Fruit fly (Drosophila melanogaster) whole organism, embryonic: ENCODE data around the gene CG43401.

Experiments
- ATbp ChIP-seq: fragments of 200-800 bp; sonication (Bioruptor generic); optimal IDR thresholded peaks from 2 replicates; lab custom pipeline; 2017; ENCODE audit warnings: missing biosample characterization, mild to moderate bottlenecking, missing genetic modification characterization, missing genetic modification reagents
- Antp ChIP-seq: fragments of 200-800 bp; sonication (Bioruptor generic); optimal IDR thresholded peaks from 3 replicates; lab custom pipeline; 2016; ENCODE audit warnings: missing biosample characterization, missing genetic modification characterization
- Atf3 ChIP-seq: fragments of 200-800 bp; sonication (Bioruptor generic); optimal IDR thresholded peaks from 3 replicates; lab custom pipeline; 2016; ENCODE audit warnings: missing biosample characterization, missing genetic modification characterization
- Bdp1 ChIP-seq: fragments of 200-800 bp; sonication (Bioruptor generic); optimal IDR thresholded peaks from 3 replicates; lab custom pipeline; 2016; ENCODE audit warnings: missing biosample characterization, missing genetic modification characterization
- Bteb2 ChIP-seq: fragments of 200-800 bp; sonication (Bioruptor generic); optimal IDR thresholded peaks from 2 replicates; lab custom pipeline; 2016; ENCODE audit warnings: missing biosample characterization, missing genetic modification characterization
- CG10959 ChIP-seq: fragments of 200-800 bp; sonication (Bioruptor generic); IDR thresholded peaks from 2 replicates; pipeline ENCODE4 v1.3.6; 2022; ENCODE audit warnings: missing biosample characterization, missing genetic modification characterization
- CG10979 ChIP-seq: fragments of 200-800 bp; sonication (Bioruptor generic); optimal IDR thresholded peaks from 2 replicates; lab custom pipeline; 2018; ENCODE audit warnings: missing biosample characterization, mild to moderate bottlenecking, missing genetic modification characterization, moderate library complexity
- CG15073 ChIP-seq: fragments of 200-800 bp; sonication (Bioruptor generic); optimal IDR thresholded peaks from 2 replicates; lab custom pipeline; 2016; ENCODE audit warnings: missing biosample characterization, missing genetic modification characterization
- CG1529 ChIP-seq: fragments of 200-800 bp; sonication (Bioruptor generic); optimal IDR thresholded peaks from 3 replicates; lab custom pipeline; 2018; ENCODE audit warnings: missing biosample characterization, missing genetic modification characterization
- CG17568 ChIP-seq: fragments of 200-800 bp; sonication (Bioruptor generic); optimal IDR thresholded peaks from 2 replicates; lab custom pipeline; 2018; ENCODE audit warnings: missing biosample characterization, mild to moderate bottlenecking, missing genetic modification characterization, moderate library complexity
- CG2116 ChIP-seq: fragments of 200-800 bp; sonication (Bioruptor generic); optimal IDR thresholded peaks from 3 replicates; lab custom pipeline; 2018; ENCODE audit warnings: missing biosample characterization, mild to moderate bottlenecking, missing genetic modification characterization
- CG2678 ChIP-seq: fragments of 200-800 bp; sonication (Bioruptor generic); optimal IDR thresholded peaks from 3 replicates; lab custom pipeline; 2019; ENCODE audit warnings: missing biosample characterization, mild to moderate bottlenecking, missing genetic modification characterization, moderate library complexity
- CG30020 ChIP-seq: fragments of 200-800 bp; optimal IDR thresholded peaks from 2 replicates; lab custom pipeline; 2019; ENCODE audit warnings: missing biosample characterization, mild to moderate bottlenecking, missing genetic modification characterization, moderate library complexity
- CG3163 ChIP-seq: fragments of 200-800 bp; sonication (Bioruptor generic); optimal IDR thresholded peaks from 3 replicates; lab custom pipeline; 2016; ENCODE audit warnings: missing biosample characterization, missing genetic modification characterization
- CG33557 ChIP-seq: fragments of 200-800 bp; sonication (Bioruptor generic); optimal IDR thresholded peaks from 2 replicates; lab custom pipeline; 2019; ENCODE audit warnings: missing biosample characterization, mild to moderate bottlenecking, missing genetic modification characterization, moderate library complexity
- CG4424 ChIP-seq: fragments of 200-800 bp; sonication (Bioruptor generic); optimal IDR thresholded peaks from 3 replicates; lab custom pipeline; 2016; ENCODE audit warnings: missing biosample characterization, missing genetic modification characterization
- CG7357 ChIP-seq: fragments of 200-800 bp; sonication (Bioruptor generic); IDR thresholded peaks from 3 replicates; pipeline ENCODE4 v1.3.6; 2022; ENCODE audit warnings: missing biosample characterization, missing genetic modification characterization
- CG7839 ChIP-seq: fragments of 200-800 bp; sonication (Bioruptor generic); optimal IDR thresholded peaks from 3 replicates; lab custom pipeline; 2018; ENCODE audit warnings: missing biosample characterization, mild to moderate bottlenecking, missing genetic modification characterization, moderate library complexity
- CG8089 ChIP-seq: fragments of 200-800 bp; sonication (Bioruptor generic); optimal IDR thresholded peaks from 3 replicates; lab custom pipeline; 2016; ENCODE audit warnings: missing biosample characterization, missing genetic modification characterization
- CG8388 ChIP-seq: fragments of 200-800 bp; sonication (Bioruptor generic); optimal IDR thresholded peaks from 2 replicates; lab custom pipeline; 2019; ENCODE audit warnings: missing biosample characterization, mild to moderate bottlenecking, missing genetic modification characterization, moderate library complexity
- CG8924 ChIP-seq: fragments of 200-800 bp; optimal IDR thresholded peaks from 3 replicates; lab custom pipeline; 2019; ENCODE audit warnings: missing biosample characterization, mild to moderate bottlenecking, missing genetic modification characterization, moderate library complexity
- CG9609 ChIP-seq: fragments of 200-800 bp; sonication (Bioruptor generic); optimal IDR thresholded peaks from 3 replicates; lab custom pipeline; 2016; ENCODE audit warnings: missing biosample characterization, missing genetic modification characterization
- CG9727 ChIP-seq: fragments of 200-800 bp; sonication (Bioruptor generic); optimal IDR thresholded peaks from 3 replicates; lab custom pipeline; 2017; ENCODE audit warnings: missing biosample characterization, mild to moderate bottlenecking, missing genetic modification characterization
- CG9817 ChIP-seq: fragments of 200-800 bp; sonication (Bioruptor generic); optimal IDR thresholded peaks from 2 replicates; lab custom pipeline; 2018; ENCODE audit warnings: missing biosample characterization, mild to moderate bottlenecking, missing genetic modification characterization, moderate library complexity
- CG9876 ChIP-seq: fragments of 200-800 bp; sonication (Bioruptor generic); optimal IDR thresholded peaks from 2 replicates; lab custom pipeline; 2016; ENCODE audit warnings: missing biosample characterization, missing genetic modification characterization
- CoRest ChIP-seq: fragments of 200-800 bp; sonication (Bioruptor generic); optimal IDR thresholded peaks from 3 replicates; lab custom pipeline; 2018; ENCODE audit warnings: missing biosample characterization, mild to moderate bottlenecking, missing genetic modification characterization, moderate library complexity
- Ets97D ChIP-seq: fragments of 200-800 bp; sonication (Bioruptor generic); optimal IDR thresholded peaks from 3 replicates; lab custom pipeline; 2016; ENCODE audit warnings: missing biosample characterization, missing genetic modification characterization
- HLH54F ChIP-seq: fragments of 200-800 bp; sonication (Bioruptor generic); optimal IDR thresholded peaks from 3 replicates; lab custom pipeline; 2016; ENCODE audit warnings: missing biosample characterization, missing genetic modification characterization
- Hsf ChIP-seq: fragments of 200-800 bp; sonication (Bioruptor generic); optimal IDR thresholded peaks from 3 replicates; lab custom pipeline; 2016; ENCODE audit warnings: missing biosample characterization, missing genetic modification characterization
- NC2α ChIP-seq: fragments of 200-800 bp; sonication (Bioruptor generic); optimal IDR thresholded peaks from 2 replicates; lab custom pipeline; 2016; ENCODE audit warnings: missing biosample characterization, missing genetic modification characterization
- NC2β ChIP-seq: fragments of 200-800 bp; sonication (Bioruptor generic); optimal IDR thresholded peaks from 2 replicates; lab custom pipeline; 2016; ENCODE audit warnings: missing biosample characterization, missing genetic modification characterization
- NfI ChIP-seq: fragments of 200-800 bp; sonication (Bioruptor generic); optimal IDR thresholded peaks from 3 replicates; lab custom pipeline; 2018; ENCODE audit warnings: missing biosample characterization, mild to moderate bottlenecking, missing genetic modification characterization, moderate library complexity
- Pdp1 ChIP-seq, 2 experiments: fragments of 200-800 bp; sonication (Bioruptor generic); optimal IDR thresholded peaks; 3 replicates each; lab custom pipeline; 2016; ENCODE audit warnings: missing biosample characterization in 2 of 2, missing genetic modification characterization in 2 of 2, mild to moderate bottlenecking in 1 of 2, moderate library complexity in 1 of 2
- Poxn ChIP-seq: fragments of 200-800 bp; sonication (Bioruptor generic); IDR thresholded peaks from 2 replicates; pipeline ENCODE4 v1.3.6; 2022; ENCODE audit warnings: missing biosample characterization, missing genetic modification characterization
- Sox102F ChIP-seq: fragments of 200-800 bp; sonication (Bioruptor generic); optimal IDR thresholded peaks from 2 replicates; lab custom pipeline; 2018; ENCODE audit warnings: missing biosample characterization, mild to moderate bottlenecking, missing genetic modification characterization, moderate library complexity
- Trl ChIP-seq, 3 experiments: fragments of >200 bp in 2 of 3; fragments of 200-800 bp in 1 of 3; sonication (Bioruptor generic) in 1 of 3; optimal IDR thresholded peaks; 2 replicates in 1 of 3; 3 replicates in 2 of 3; lab custom pipeline; 2016 to 2017; ENCODE audit warnings: missing biosample characterization in 1 of 3, missing genetic modification characterization in 1 of 3
- ara ChIP-seq: fragments of 200-800 bp; sonication (Bioruptor generic); IDR thresholded peaks from 2 replicates; pipeline ENCODE4 v1.3.6; 2022; ENCODE audit warnings: missing biosample characterization, missing genetic modification characterization
- chif ChIP-seq, 2 experiments: fragments of 200-800 bp; sonication (Bioruptor generic); optimal IDR thresholded peaks; 3 replicates each; lab custom pipeline; 2016; ENCODE audit warnings: missing biosample characterization in 2 of 2, missing genetic modification characterization in 2 of 2
- chn ChIP-seq: fragments of 200-800 bp; sonication (Bioruptor generic); optimal IDR thresholded peaks from 2 replicates; lab custom pipeline; 2016; ENCODE audit warnings: missing biosample characterization, missing genetic modification characterization
- esg ChIP-seq: fragments of 200-800 bp; sonication (Bioruptor generic); conservative IDR thresholded peaks from 2 replicates; pipeline ENCODE4 v1.3.6; 2022; ENCODE audit warnings: missing biosample characterization, missing genetic modification characterization
- ewg ChIP-seq: fragments of 200-800 bp; sonication (Bioruptor generic); optimal IDR thresholded peaks from 3 replicates; lab custom pipeline; 2017; ENCODE audit warnings: mild to moderate bottlenecking, missing biosample characterization, missing genetic modification reagents, missing genetic modification characterization
- lbe ChIP-seq: fragments of 200-800 bp; sonication (Bioruptor generic); optimal IDR thresholded peaks from 2 replicates; lab custom pipeline; 2016; ENCODE audit warnings: missing biosample characterization, mild to moderate bottlenecking, missing genetic modification characterization
- lilli ChIP-seq: fragments of 200-800 bp; sonication (Bioruptor generic); optimal IDR thresholded peaks from 3 replicates; lab custom pipeline; 2016; ENCODE audit warnings: missing biosample characterization, missing genetic modification characterization
- lola ChIP-seq, 3 experiments: fragments of >200 bp in 2 of 3; fragments of 200-800 bp in 1 of 3; sonication (Bioruptor generic) in 1 of 3; optimal IDR thresholded peaks; 2 replicates each; lab custom pipeline; 2017 to 2019; ENCODE audit warnings: missing biosample characterization in 3 of 3, missing genetic modification characterization in 3 of 3, mild to moderate bottlenecking in 1 of 3, moderate library complexity in 1 of 3
- schlank ChIP-seq: fragments of 200-800 bp; sonication (Bioruptor generic); optimal IDR thresholded peaks from 2 replicates; lab custom pipeline; 2018; ENCODE audit warnings: missing biosample characterization, mild to moderate bottlenecking, missing genetic modification characterization
- sens-2 ChIP-seq: fragments of 200-800 bp; sonication (Bioruptor generic); IDR thresholded peaks from 2 replicates; pipeline ENCODE4 v1.3.6; 2022; ENCODE audit warnings: missing biosample characterization, missing genetic modification characterization
- sisA ChIP-seq: fragments of 200-800 bp; sonication (Bioruptor generic); IDR thresholded peaks from 2 replicates; pipeline ENCODE4 v1.3.6; 2022; ENCODE audit warnings: missing biosample characterization, missing genetic modification characterization
- tgo ChIP-seq: fragments of 200-800 bp; sonication (Bioruptor generic); IDR thresholded peaks from 3 replicates; pipeline ENCODE4 v1.3.6; 2022; ENCODE audit warnings: missing biosample characterization, missing genetic modification characterization
- trh ChIP-seq: fragments of 200-800 bp; sonication (Bioruptor generic); optimal IDR thresholded peaks from 2 replicates; lab custom pipeline; 2016; ENCODE audit warnings: missing biosample characterization, missing genetic modification characterization
- unpg ChIP-seq: fragments of 200-800 bp; sonication (Bioruptor generic); optimal IDR thresholded peaks from 3 replicates; lab custom pipeline; 2018; ENCODE audit warnings: missing biosample characterization, mild to moderate bottlenecking, missing genetic modification characterization, moderate library complexity

CG43401 gene

dm6 chr2L:1424812-1425211, 3.5 kb upstream of the CG43401 start (continued):
- TF ChIP-seq CG7357 (GFP tag; lab: Robert Waterston, UW) (0 out of 3 replicates have a peak, but pooled peaks have one; percentile 21), CG2678 (peak; percentile 30), Poxn (GFP tag; lab: Robert Waterston, UW) (no peak), lilli (GFP tag; lab: Kevin White, UChicago) (peak; percentile 30), ATbp (peak; percentile 75), Antp (GFP tag; lab: Kevin White, UChicago) (peak; percentile 18), lbe (GFP tag; lab: Kevin White, UChicago) (peak; percentile 77), unpg (peak; percentile 37), trh (GFP tag; lab: Kevin White, UChicago) (peak; percentile 20), CG9609 (GFP tag; lab: Kevin White, UChicago) (peak; percentile 51), CG3163 (no peak), sens-2 (0 out of 2 replicates have a peak, but pooled peaks have one; percentile 29), chif (GFP tag; optimal IDR thresholded peaks at IDR 0.05; lab: Kevin White, UChicago) (peak; percentile 60 to 66), esg (peak; percentile 36; the same call in 1 of the 2 replicates), Bdp1 (GFP tag; lab: Kevin White, UChicago) (peak; percentile 33), CG33557 (GFP tag; lab: Kevin White, UChicago) (peak; percentile 44), CG8388 (GFP tag; lab: Kevin White, UChicago) (peak; percentile 8), Trl (optimal IDR thresholded peaks at IDR 0.05; lab: Kevin White, UChicago) (no peak), Trl (GFP tag; optimal IDR thresholded peaks at IDR 0.05; lab: Kevin White, UChicago) (peak; percentile 49), ewg (GFP tag; lab: Kevin White, UChicago) (peak; percentile 41), CG7839 (tag; lab: Kevin White, UChicago) (peak; percentile 23), Atf3 (GFP tag; lab: Kevin White, UChicago) (peak; percentile 33), CG9817 (tag; lab: Kevin White, UChicago) (peak; percentile 3), HLH54F (GFP tag; lab: Kevin White, UChicago) (peak; percentile 30), Hsf (GFP tag; lab: Kevin White, UChicago) (peak; percentile 55), CG8924 (tag; lab: Kevin White, UChicago) (peak; percentile 39), CG10979 (no peak), CG9876 (GFP tag; lab: Kevin White, UChicago) (peak; percentile 21), NC2α (no peak), Bteb2 (GFP tag; lab: Kevin White, UChicago) (no peak), CG15073 (GFP tag; lab: Kevin White, UChicago) (peak; percentile 10), NC2β (GFP tag; lab: Kevin White, UChicago) (peak; percentile 28), CG1529 (GFP tag; lab: Kevin White, UChicago) (peak; percentile 50), CG17568 (no peak), CoRest (tag; lab: Kevin White, UChicago) (peak; percentile 35), NfI (GFP tag; lab: Kevin White, UChicago) (no peak), Pdp1 (GFP tag; optimal IDR thresholded peaks at IDR 0.05; lab: Kevin White, UChicago) (peak; percentile 10 to 23), schlank (no peak), sisA (GFP tag; lab: Robert Waterston, UW) (peak; percentile 29; the same call in 1 of the 2 replicates), Ets97D (no peak), tgo (GFP tag; lab: Robert Waterston, UW) (peak; percentile 22; the same call in 1 of the 3 replicates), CG4424 (peak; percentile 10), Sox102F (GFP tag; lab: Kevin White, UChicago) (peak; percentile 77), ara (GFP tag; lab: Robert Waterston, UW) (peak; percentile 48; the same call in 1 of the 2 replicates), CG9727 (GFP tag; lab: Kevin White, UChicago) (peak; percentile 2), CG10959 (GFP tag; lab: Robert Waterston, UW) (peak; percentile 42; the same call in 1 of the 2 replicates), CG8089 (peak; percentile 12), lola (GFP tag; optimal IDR thresholded peaks at IDR 0.05; lab: Kevin White, UChicago) (peak in 1 of 3 experiments; percentile 10), CG2116 (GFP tag; lab: Kevin White, UChicago) (peak; percentile 13), CG30020 (tag; lab: Kevin White, UChicago) (peak; percentile 1), chn (peak; percentile 57)
